Fruit fly (Drosophila melanogaster) whole organism, prepupa: Measurements from ENCODE around the gene CG9147.
A peak's percentile ranks its signal among the peaks of the same experiment; 100 is the strongest.

Source experiments
- CG10631 ChIP-seq: fragments of 200-800 bp; sonication (Bioruptor generic); optimal IDR thresholded peaks from 2 replicates; lab custom pipeline; 2016; ENCODE audit warnings: missing biosample characterization, missing genetic modification characterization
- CG10669 ChIP-seq: fragments of 200-800 bp; sonication (Bioruptor generic); optimal IDR thresholded peaks from 3 replicates; lab custom pipeline; 2018; ENCODE audit warnings: missing biosample characterization, mild to moderate bottlenecking, missing genetic modification characterization, moderate library complexity
- CG11294 ChIP-seq: fragments of 200-800 bp; sonication (Bioruptor generic); IDR thresholded peaks from 2 replicates; pipeline ENCODE4 v1.3.6; 2022; ENCODE audit warnings: missing biosample characterization, missing genetic modification characterization
- CG11762 ChIP-seq: fragments of 200-800 bp; sonication (Bioruptor generic); optimal IDR thresholded peaks from 3 replicates; lab custom pipeline; 2016; ENCODE audit warnings: missing biosample characterization, missing genetic modification characterization; ENCODE audit not compliant: insufficient read depth
- CG11902 ChIP-seq: fragments of 200-800 bp; sonication (Bioruptor generic); optimal IDR thresholded peaks from 3 replicates; lab custom pipeline; 2016; ENCODE audit warnings: missing biosample characterization, missing genetic modification characterization
- CG15336 ChIP-seq: fragments of 200-800 bp; sonication (Bioruptor generic); IDR thresholded peaks from 2 replicates; pipeline ENCODE4 v1.3.6; 2022; ENCODE audit warnings: missing biosample characterization, missing genetic modification characterization
- CG1621 ChIP-seq: fragments of 200-800 bp; sonication (Bioruptor generic); optimal IDR thresholded peaks from 3 replicates; lab custom pipeline; 2018; ENCODE audit warnings: missing biosample characterization, mild to moderate bottlenecking, missing genetic modification characterization
- CG16779 ChIP-seq: fragments of 200-800 bp; sonication (Bioruptor generic); optimal IDR thresholded peaks from 3 replicates; lab custom pipeline; 2017; ENCODE audit warnings: missing biosample characterization, mild to moderate bottlenecking, missing genetic modification characterization
- CG3032 ChIP-seq: fragments of 200-800 bp; optimal IDR thresholded peaks from 2 replicates; lab custom pipeline; 2019; ENCODE audit warnings: missing biosample characterization, mild to moderate bottlenecking, missing genetic modification characterization, moderate library complexity
- CG31627 ChIP-seq: fragments of 200-800 bp; sonication (Bioruptor generic); optimal IDR thresholded peaks from 3 replicates; lab custom pipeline; 2016; ENCODE audit warnings: missing biosample characterization, missing genetic modification characterization
- CG32006 ChIP-seq: fragments of 200-800 bp; sonication (Bioruptor generic); optimal IDR thresholded peaks from 3 replicates; lab custom pipeline; 2017; ENCODE audit warnings: missing biosample characterization, mild to moderate bottlenecking, missing genetic modification characterization
- CG34406 ChIP-seq: fragments of 200-800 bp; sonication (Bioruptor generic); optimal IDR thresholded peaks from 3 replicates; lab custom pipeline; 2016; ENCODE audit warnings: missing biosample characterization, missing genetic modification characterization
- CG3919 ChIP-seq: fragments of 200-800 bp; sonication (Bioruptor generic); optimal IDR thresholded peaks from 3 replicates; lab custom pipeline; 2016; ENCODE audit warnings: missing biosample characterization, missing genetic modification characterization
- CG4318 ChIP-seq: fragments of 200-800 bp; sonication (Bioruptor generic); optimal IDR thresholded peaks from 3 replicates; lab custom pipeline; 2017; ENCODE audit warnings: missing biosample characterization, mild to moderate bottlenecking, missing genetic modification characterization
- CG6163 ChIP-seq: fragments of 200-800 bp; sonication (Bioruptor generic); IDR thresholded peaks from 3 replicates; pipeline ENCODE4 v1.3.6; 2022; ENCODE audit warnings: missing biosample characterization, missing genetic modification characterization
- CG6808 ChIP-seq: fragments of 200-800 bp; sonication (Bioruptor generic); optimal IDR thresholded peaks from 3 replicates; lab custom pipeline; 2017; ENCODE audit warnings: missing biosample characterization, missing genetic modification characterization, mild to moderate bottlenecking, moderate library complexity, missing genetic modification reagents
- CG6854 ChIP-seq: fragments of 200-800 bp; sonication (Bioruptor generic); optimal IDR thresholded peaks from 2 replicates; lab custom pipeline; 2017; ENCODE audit warnings: missing biosample characterization, mild to moderate bottlenecking, missing genetic modification characterization
- CG7368 ChIP-seq: fragments of 200-800 bp; sonication (Bioruptor generic); optimal IDR thresholded peaks from 3 replicates; lab custom pipeline; 2016; ENCODE audit warnings: missing biosample characterization, missing genetic modification characterization
- CG8119 ChIP-seq: fragments of 200-800 bp; sonication (Bioruptor generic); IDR thresholded peaks from 3 replicates; pipeline ENCODE4 v1.3.6; 2022; ENCODE audit warnings: missing biosample characterization, missing genetic modification characterization
- CG8319 ChIP-seq: fragments of 200-800 bp; sonication (Bioruptor generic); optimal IDR thresholded peaks from 3 replicates; lab custom pipeline; 2016; ENCODE audit warnings: missing biosample characterization, missing genetic modification characterization
- CG8632 ChIP-seq: fragments of 200-800 bp; sonication (Bioruptor generic); optimal IDR thresholded peaks from 3 replicates; lab custom pipeline; 2016; ENCODE audit warnings: missing biosample characterization, missing genetic modification characterization
- Eip75B ChIP-seq: fragments of 200-800 bp; sonication (Bioruptor generic); optimal IDR thresholded peaks from 3 replicates; lab custom pipeline; 2016; ENCODE audit warnings: missing biosample characterization, missing genetic modification characterization
- Eip78C ChIP-seq: fragments of 200-800 bp; sonication (Bioruptor generic); peaks from one replicate; lab custom pipeline; 2016; ENCODE audit warnings: missing biosample characterization, missing genetic modification characterization
- Eip93F ChIP-seq: fragments of 200-800 bp; sonication (Bioruptor generic); optimal IDR thresholded peaks from 2 replicates; lab custom pipeline; 2016; ENCODE audit warnings: missing biosample characterization, mild to moderate bottlenecking, missing genetic modification characterization
- Ets21C ChIP-seq: fragments of 200-800 bp; sonication (Bioruptor generic); optimal IDR thresholded peaks from 3 replicates; lab custom pipeline; 2016; ENCODE audit warnings: missing biosample characterization, missing genetic modification characterization
- Ets96B ChIP-seq: fragments of 200-800 bp; optimal IDR thresholded peaks from 2 replicates; lab custom pipeline; 2019; ENCODE audit warnings: missing biosample characterization, mild to moderate bottlenecking, missing genetic modification characterization, moderate library complexity
- Gug ChIP-seq: fragments of 200-800 bp; sonication (Bioruptor generic); IDR thresholded peaks from 2 replicates; pipeline ENCODE4 v1.3.6; 2022; ENCODE audit warnings: missing biosample characterization, missing genetic modification characterization
- Hr39 ChIP-seq: fragments of 200-800 bp; sonication (Bioruptor generic); optimal IDR thresholded peaks from 2 replicates; lab custom pipeline; 2016; ENCODE audit warnings: missing biosample characterization, missing genetic modification characterization
- Hr4 ChIP-seq: fragments of 200-800 bp; sonication (Bioruptor generic); optimal IDR thresholded peaks from 3 replicates; lab custom pipeline; 2016; ENCODE audit warnings: missing biosample characterization, missing genetic modification characterization
- Lpt ChIP-seq: fragments of 200-800 bp; sonication (Bioruptor generic); optimal IDR thresholded peaks from 3 replicates; lab custom pipeline; 2016; ENCODE audit warnings: missing biosample characterization, missing genetic modification characterization
- Met ChIP-seq: fragments of 200-800 bp; sonication (Bioruptor generic); optimal IDR thresholded peaks from 3 replicates; lab custom pipeline; 2016; ENCODE audit warnings: missing biosample characterization, missing genetic modification characterization
- OdsH ChIP-seq: fragments of 200-800 bp; sonication (Bioruptor generic); optimal IDR thresholded peaks from 3 replicates; lab custom pipeline; 2016; ENCODE audit warnings: missing biosample characterization, missing genetic modification characterization
- Smox ChIP-seq: fragments of 200-800 bp; sonication (Bioruptor generic); optimal IDR thresholded peaks from 3 replicates; lab custom pipeline; 2016; ENCODE audit warnings: missing biosample characterization, missing genetic modification characterization
- Sox15 ChIP-seq: fragments of 200-800 bp; sonication (Bioruptor generic); optimal IDR thresholded peaks from 3 replicates; lab custom pipeline; 2016; ENCODE audit warnings: missing biosample characterization, missing genetic modification characterization
- achi ChIP-seq: fragments of 200-800 bp; sonication (Bioruptor generic); optimal IDR thresholded peaks from 3 replicates; lab custom pipeline; 2016; ENCODE audit warnings: missing biosample characterization, missing genetic modification characterization
- acj6 ChIP-seq: fragments of 200-800 bp; sonication (Bioruptor generic); optimal IDR thresholded peaks from 3 replicates; lab custom pipeline; 2016; ENCODE audit warnings: missing biosample characterization, missing genetic modification characterization
- cyc ChIP-seq: fragments of 200-800 bp; sonication (Bioruptor generic); optimal IDR thresholded peaks from 3 replicates; lab custom pipeline; 2016; ENCODE audit warnings: missing biosample characterization, missing genetic modification characterization
- dac ChIP-seq: fragments of 200-800 bp; sonication (Bioruptor generic); optimal IDR thresholded peaks from 2 replicates; lab custom pipeline; 2017; ENCODE audit warnings: missing biosample characterization, mild to moderate bottlenecking, missing genetic modification characterization
- dsx ChIP-seq: fragments of 200-800 bp; optimal IDR thresholded peaks from 3 replicates; lab custom pipeline; 2019; ENCODE audit warnings: missing biosample characterization, mild to moderate bottlenecking, missing genetic modification characterization, moderate library complexity; ENCODE audit not compliant: poor library complexity, severe bottlenecking
- eg ChIP-seq: fragments of 200-800 bp; sonication (Bioruptor generic); IDR thresholded peaks from 3 replicates; pipeline ENCODE4 v1.3.6; 2022; ENCODE audit warnings: missing biosample characterization, missing genetic modification characterization
- esn ChIP-seq: fragments of 200-800 bp; sonication (Bioruptor generic); optimal IDR thresholded peaks from 2 replicates; lab custom pipeline; 2016; ENCODE audit warnings: missing biosample characterization, mild to moderate bottlenecking, missing genetic modification characterization, moderate library complexity
- fd59A ChIP-seq: fragments of 200-800 bp; sonication (Bioruptor generic); optimal IDR thresholded peaks from 2 replicates; lab custom pipeline; 2017; ENCODE audit warnings: missing biosample characterization, mild to moderate bottlenecking, missing genetic modification characterization, missing genetic modification reagents
- fd85E ChIP-seq: fragments of 200-800 bp; sonication (Bioruptor generic); optimal IDR thresholded peaks from 3 replicates; lab custom pipeline; 2016; ENCODE audit warnings: missing biosample characterization, missing genetic modification characterization
- fkh ChIP-seq: fragments of 200-800 bp; sonication (Bioruptor generic); optimal IDR thresholded peaks from 3 replicates; lab custom pipeline; 2017; ENCODE audit warnings: missing biosample characterization, mild to moderate bottlenecking, missing genetic modification characterization, moderate library complexity
- lz ChIP-seq: fragments of 200-800 bp; sonication (Bioruptor generic); optimal IDR thresholded peaks from 3 replicates; lab custom pipeline; 2016; ENCODE audit warnings: missing biosample characterization, missing genetic modification characterization
- net ChIP-seq: fragments of 200-800 bp; sonication (Bioruptor generic); optimal IDR thresholded peaks from 3 replicates; lab custom pipeline; 2016; ENCODE audit warnings: missing biosample characterization, missing genetic modification characterization
- pdm3 ChIP-seq: fragments of 200-800 bp; sonication (Bioruptor generic); optimal IDR thresholded peaks from 3 replicates; lab custom pipeline; 2016; ENCODE audit warnings: missing biosample characterization, missing genetic modification characterization
- salr ChIP-seq, 2 experiments: fragments of 200-800 bp; sonication (Bioruptor generic); optimal IDR thresholded peaks; 3 replicates each; lab custom pipeline; 2016 to 2018; ENCODE audit warnings: missing biosample characterization in 2 of 2, missing genetic modification characterization in 2 of 2, mild to moderate bottlenecking in 1 of 2
- spab ChIP-seq: fragments of 200-800 bp; sonication (Bioruptor generic); optimal IDR thresholded peaks from 2 replicates; lab custom pipeline; 2017; ENCODE audit warnings: missing biosample characterization, mild to moderate bottlenecking, missing genetic modification characterization, missing genetic modification reagents
- svp ChIP-seq: fragments of 200-800 bp; sonication (Bioruptor generic); peaks from one replicate; lab custom pipeline; 2016; ENCODE audit warnings: missing biosample characterization, missing genetic modification characterization
- topi ChIP-seq: fragments of 200-800 bp; sonication (Bioruptor generic); optimal IDR thresholded peaks from 3 replicates; lab custom pipeline; 2016; ENCODE audit warnings: missing biosample characterization, missing genetic modification characterization

Gene CG9147

DNA sequence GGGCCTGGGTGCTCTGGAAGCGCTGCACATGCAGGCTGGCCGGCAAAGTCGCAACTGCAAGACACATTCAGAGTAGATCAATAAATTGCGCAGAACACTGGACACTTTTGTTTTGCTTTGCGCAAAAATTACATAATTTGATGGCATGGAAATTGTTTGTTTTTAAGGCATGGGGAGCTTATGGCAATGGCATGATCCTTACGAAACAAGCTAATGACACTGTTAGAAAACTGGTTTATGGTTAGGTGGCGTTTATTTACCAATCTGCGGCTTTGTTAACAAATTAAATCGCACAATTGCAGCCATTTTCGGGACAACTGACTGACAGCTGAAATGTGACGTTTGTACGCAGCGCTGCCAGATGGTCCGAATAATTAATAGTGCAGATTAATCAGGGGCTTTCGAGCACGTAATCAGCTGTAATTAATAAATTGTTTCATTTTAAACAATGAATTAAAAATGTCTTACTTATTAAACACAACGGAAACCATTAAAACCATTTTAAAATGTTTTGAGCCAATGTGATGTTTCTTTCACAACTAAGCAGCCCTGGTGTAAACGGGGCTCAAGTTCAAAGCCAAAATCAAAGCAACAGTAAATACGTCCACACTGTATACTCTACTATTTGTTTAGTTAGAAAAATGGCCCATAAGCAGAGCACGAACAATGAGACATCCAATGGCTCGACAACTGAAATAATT, 3.3 kb upstream of the CG9147 start, which contains the start of the genes ND-51 and CG13994:
Gene ND-51 (minus strand): TSS at position 376 of the 701 bp plus-strand sequence.
Gene CG13994 (plus strand): TSS at position 608 of the 701 bp plus-strand sequence.
- TF ChIP-seq Hr39 (GFP tag; lab: Kevin White, UChicago) (peak; percentile 85), Gug (peak; percentile 65; the same call in 1 of the 2 replicates), CG4318 (GFP tag; lab: Kevin White, UChicago) (no peak), CG3032 (peak; percentile 75), Eip93F (GFP tag; lab: Kevin White, UChicago) (no peak), CG11902 (GFP tag; lab: Kevin White, UChicago) (peak; percentile 61), Lpt (GFP tag; lab: Kevin White, UChicago) (no peak), Ets96B (peak; percentile 65), spab (peak; percentile 31), CG1621 (tag; lab: Kevin White, UChicago) (peak; percentile 62), CG6163 (GFP tag; lab: Robert Waterston, UW) (peak; percentile 78), Sox15 (GFP tag; lab: Kevin White, UChicago) (peak; percentile 64), CG8632 (GFP tag; lab: Kevin White, UChicago) (peak; percentile 45), fd59A (GFP tag; lab: Kevin White, UChicago) (peak; percentile 33), CG10669 (GFP tag; lab: Kevin White, UChicago) (no peak), fd85E (GFP tag; lab: Kevin White, UChicago) (no peak), CG3919 (GFP tag; lab: Kevin White, UChicago) (peak; percentile 79), Eip75B (GFP tag; lab: Kevin White, UChicago) (peak; percentile 75), salr (GFP tag; optimal IDR thresholded peaks at IDR 0.05; lab: Kevin White, UChicago) (peak in 1 of 2 experiments; percentile 53), CG11294 (GFP tag; lab: Robert Waterston, UW) (peak; percentile 30; the same call in 1 of the 2 replicates), CG31627 (GFP tag; lab: Kevin White, UChicago) (peak; percentile 85), OdsH (no peak), CG6808 (GFP tag; lab: Kevin White, UChicago) (peak; percentile 51), svp (peak; percentile 95), CG34406 (GFP tag; lab: Kevin White, UChicago) (peak; percentile 69), achi (GFP tag; lab: Kevin White, UChicago) (peak; percentile 100), Eip78C (GFP tag; lab: Kevin White, UChicago) (peak; percentile 91), lz (GFP tag; lab: Kevin White, UChicago) (peak; percentile 83), dac (no peak), acj6 (GFP tag; lab: Kevin White, UChicago) (peak; percentile 78), net (GFP tag; lab: Kevin White, UChicago) (no peak), CG6854 (GFP tag; lab: Kevin White, UChicago) (no peak), cyc (GFP tag; lab: Kevin White, UChicago) (peak; percentile 81), CG10631 (peak; percentile 67), Hr4 (GFP tag; lab: Kevin White, UChicago) (peak; percentile 86), CG15336 (peak; percentile 55), CG7368 (GFP tag; lab: Kevin White, UChicago) (no peak), Smox (GFP tag; lab: Kevin White, UChicago) (peak; percentile 70), fkh (GFP tag; lab: Kevin White, UChicago) (peak; percentile 98), pdm3 (GFP tag; lab: Kevin White, UChicago) (peak; percentile 80), Met (GFP tag; lab: Kevin White, UChicago) (no peak), eg (GFP tag; lab: Robert Waterston, UW) (peak; percentile 79), CG8319 (peak; percentile 43), esn (peak; percentile 73), CG32006 (peak; percentile 74), dsx (GFP tag; lab: Kevin White, UChicago) (no peak), CG16779 (no peak), CG11762 (GFP tag; lab: Kevin White, UChicago) (peak; percentile 35), topi (peak; percentile 73), CG8119 (GFP tag; lab: Robert Waterston, UW) (peak; percentile 49; the same call in 2 of the 3 replicates), Ets21C (GFP tag; lab: Kevin White, UChicago) (peak; percentile 54)
